Worm (Caenorhabditis elegans) whole organism, mixed stage, embryonic: Measurements from ENCODE around the gene K06A4.7.

Source experiments
- ceh-43 ChIP-seq: fragments of 200-800 bp; sonication (Bioruptor generic); optimal IDR thresholded peaks from 2 replicates; lab custom pipeline; 2018; ENCODE audit warnings: mild to moderate bottlenecking, missing genetic modification characterization, moderate library complexity, missing compliant biosample characterization
- ces-1 ChIP-seq: fragments of 150-350 bp; optimal IDR thresholded peaks from 2 replicates; lab custom pipeline; 2014; ENCODE audit warnings: missing biosample characterization, missing genetic modification reagents, missing genetic modification characterization
- lin-13 ChIP-seq: fragments of 150-350 bp; optimal IDR thresholded peaks from 2 replicates; lab custom pipeline; 2014; ENCODE audit warnings: missing biosample characterization, missing genetic modification characterization
- lin-32 ChIP-seq: fragments of 200-800 bp; sonication (Bioruptor generic); optimal IDR thresholded peaks from 2 replicates; lab custom pipeline; 2018; ENCODE audit warnings: mild to moderate bottlenecking, missing genetic modification characterization, missing compliant biosample characterization
- lsy-2 ChIP-seq: fragments of 150-350 bp; optimal IDR thresholded peaks from 2 replicates; lab custom pipeline; 2014; ENCODE audit warnings: missing biosample characterization, missing genetic modification characterization
- mls-2 ChIP-seq: sonication (generic microtip); optimal IDR thresholded peaks from 2 replicates; lab custom pipeline; 2016; ENCODE audit warnings: mild to moderate bottlenecking, missing genetic modification characterization, moderate library complexity, missing compliant biosample characterization
- nhr-12 ChIP-seq: fragments of 150-350 bp; optimal IDR thresholded peaks from 2 replicates; lab custom pipeline; 2014; ENCODE audit warnings: missing biosample characterization, missing genetic modification characterization
- pha-4 ChIP-seq: fragments of 150-350 bp; optimal IDR thresholded peaks from 2 replicates; lab custom pipeline; 2018; ENCODE audit warnings: missing biosample characterization, missing genetic modification reagents, missing genetic modification characterization
- unc-62 ChIP-seq: fragments of 150-350 bp; optimal IDR thresholded peaks from 2 replicates; lab custom pipeline; 2014; ENCODE audit warnings: missing biosample characterization, missing genetic modification reagents, missing genetic modification characterization
- zip-8 ChIP-seq: fragments of 150-350 bp; optimal IDR thresholded peaks from 2 replicates; lab custom pipeline; 2014; ENCODE audit warnings: missing biosample characterization, missing genetic modification characterization
- ztf-11 ChIP-seq: fragments of 150-350 bp; optimal IDR thresholded peaks from 2 replicates; lab custom pipeline; 2014; ENCODE audit warnings: missing biosample characterization, missing genetic modification characterization

- no peak for TF ChIP-seq lsy-2
- TF ChIP-seq mls-2 (tag; lab: Kevin White, UChicago) = no peak
- TF ChIP-seq unc-62 (GFP tag; lab: Kevin White, UChicago) = no peak
- no peak for TF ChIP-seq lin-13 (tag; lab: Kevin White, UChicago)
- no peak for TF ChIP-seq ceh-43 (GFP tag; lab: Kevin White, UChicago)
- no peak for TF ChIP-seq pha-4
- TF ChIP-seq zip-8 (tag; lab: Kevin White, UChicago) = no peak
- no peak for TF ChIP-seq ztf-11
- no peak for TF ChIP-seq lin-32 (GFP tag; lab: Kevin White, UChicago)
- no peak for TF ChIP-seq ces-1
- no peak for TF ChIP-seq nhr-12 (tag; lab: Kevin White, UChicago)
These were observed 25.8 kb downstream of the K06A4.7 start for ce11 chrV:9465529-9465928.
